Fruit fly (Drosophila melanogaster): ENCODE results near the gene CG3402.
A peak's percentile ranks its signal among the peaks of the same experiment; 100 is the strongest.

The CG3402 gene

DNA sequence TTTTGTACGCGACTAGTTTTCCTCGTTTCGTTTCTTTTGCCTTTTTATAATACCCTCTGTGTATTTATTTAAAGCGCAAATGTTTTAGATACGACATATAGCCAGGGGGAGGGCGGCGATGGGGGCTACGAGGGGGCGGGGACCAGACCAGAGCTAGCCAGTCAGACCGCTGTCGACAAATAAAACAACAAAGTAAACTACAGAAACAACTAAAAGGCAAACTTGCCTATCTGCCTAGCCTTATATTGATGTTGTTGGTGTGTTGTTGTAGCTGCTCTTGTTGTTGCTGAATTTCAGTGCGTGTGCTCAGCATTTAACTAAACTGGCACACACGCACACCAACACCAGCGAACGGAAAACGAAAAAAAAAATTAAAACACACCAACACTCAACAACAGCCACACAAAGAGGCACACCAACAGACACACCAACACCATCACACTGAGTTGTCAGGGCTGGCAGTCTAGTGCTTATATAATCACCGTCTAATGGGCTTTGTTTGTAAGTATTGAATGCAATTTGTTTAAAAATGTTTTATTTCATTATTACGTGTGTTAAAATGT is 23.2 kb downstream of the CG3402 start (continued):
- TF ChIP-seq gsb (GFP tag; IDR thresholded peaks at IDR 0.05) (no peak), mld (GFP tag; IDR thresholded peaks at IDR 0.05; ENCODE audit: partially characterized antibody) (no peak), CG10565 (GFP tag; optimal IDR thresholded peaks at IDR 0.05) (no peak), GATAe (GFP tag; conservative IDR thresholded peaks at IDR 0.05) (no peak), chinmo (GFP tag; IDR thresholded peaks at IDR 0.05; ENCODE audit: partially characterized antibody) (peak; percentile 88; the same call in 2 of the 4 replicates), CG7786 (GFP tag; optimal IDR thresholded peaks at IDR 0.05) (no peak), tx (GFP tag; optimal IDR thresholded peaks at IDR 0.05) (peak; percentile 28), CG7928 (GFP tag; optimal IDR thresholded peaks at IDR 0.05) (peak; percentile 72), bab2 (GFP tag; optimal IDR thresholded peaks at IDR 0.05) (no peak), Dp (GFP tag; optimal IDR thresholded peaks at IDR 0.05) (no peak), danr (GFP tag; IDR thresholded peaks at IDR 0.05) (no peak), fd64A (GFP tag; optimal IDR thresholded peaks at IDR 0.05) (peak; percentile 28), CG11560 (tag; IDR thresholded peaks at IDR 0.05) (no peak), maf-S (GFP tag; optimal IDR thresholded peaks at IDR 0.05) (no peak), Oli (tag; optimal IDR thresholded peaks at IDR 0.05) (no peak), CG17829 (tag; optimal IDR thresholded peaks at IDR 0.05) (no peak), CG6654 (GFP tag; optimal IDR thresholded peaks at IDR 0.05) (no peak), CG18011 (GFP tag; optimal IDR thresholded peaks at IDR 0.05) (no peak), CG31224 (GFP tag; IDR thresholded peaks at IDR 0.05) (no peak; the same call in 1 of the 2 replicates), CG17802 (tag; optimal IDR thresholded peaks at IDR 0.05) (no peak), CG4404 (GFP tag; IDR thresholded peaks at IDR 0.05) (no peak), CHES-1-like (GFP tag; optimal IDR thresholded peaks at IDR 0.05) (no peak), Vsx1 (GFP tag; optimal IDR thresholded peaks at IDR 0.05) (no peak), Hmr (GFP tag; optimal IDR thresholded peaks at IDR 0.05) (peak; percentile 52), hbn (GFP tag; IDR thresholded peaks at IDR 0.05; ENCODE audit: partially characterized antibody) (no peak), CG33213 (GFP tag; optimal IDR thresholded peaks at IDR 0.05) (no peak), CG9817 (tag; optimal IDR thresholded peaks at IDR 0.05) (no peak), CG5180 (GFP tag; optimal IDR thresholded peaks at IDR 0.05) (peak; percentile 13), CG6254 (GFP tag; optimal IDR thresholded peaks at IDR 0.05) (no peak), mirr (GFP tag; optimal IDR thresholded peaks at IDR 0.05) (peak; percentile 90), ara (GFP tag; IDR thresholded peaks at IDR 0.05) (no peak), Side (GFP tag; optimal IDR thresholded peaks at IDR 0.05) (no peak), CG12744 (GFP tag; optimal IDR thresholded peaks at IDR 0.05) (no peak), sr (GFP tag; IDR thresholded peaks at IDR 0.05) (no peak), Hr51 (GFP tag; optimal IDR thresholded peaks at IDR 0.05) (no peak), CG9437 (GFP tag; optimal IDR thresholded peaks at IDR 0.05) (no peak), Doc3 (GFP tag; IDR thresholded peaks at IDR 0.05; ENCODE audit: partially characterized antibody) (no peak), Rfx (GFP tag; IDR thresholded peaks at IDR 0.05) (no peak), Asciz (GFP tag; optimal IDR thresholded peaks at IDR 0.05) (peak; percentile 42), Mes4 (GFP tag; optimal IDR thresholded peaks at IDR 0.05) (no peak), sens (GFP tag) (no peak), Pdp1 (GFP tag; optimal IDR thresholded peaks at IDR 0.05) (peak in 1 of 2 experiments; percentile 99), Hsf (GFP tag; optimal IDR thresholded peaks at IDR 0.05) (no peak), CG12769 (tag; optimal IDR thresholded peaks at IDR 0.05) (peak; percentile 78), Six4 (GFP tag; optimal IDR thresholded peaks at IDR 0.05) (no peak), slp2 (GFP tag; optimal IDR thresholded peaks at IDR 0.05) (no peak), CG15073 (GFP tag; optimal IDR thresholded peaks at IDR 0.05) (no peak), Gug (GFP tag; IDR thresholded peaks at IDR 0.05) (no peak), pros (GFP tag; optimal IDR thresholded peaks at IDR 0.05) (no peak), CG8944 (GFP tag; optimal IDR thresholded peaks at IDR 0.05) (no peak)

All from whole organism, embryonic.